Fruit fly (Drosophila melanogaster): ENCODE measurements around the gene tty.

tty gene

DNA sequence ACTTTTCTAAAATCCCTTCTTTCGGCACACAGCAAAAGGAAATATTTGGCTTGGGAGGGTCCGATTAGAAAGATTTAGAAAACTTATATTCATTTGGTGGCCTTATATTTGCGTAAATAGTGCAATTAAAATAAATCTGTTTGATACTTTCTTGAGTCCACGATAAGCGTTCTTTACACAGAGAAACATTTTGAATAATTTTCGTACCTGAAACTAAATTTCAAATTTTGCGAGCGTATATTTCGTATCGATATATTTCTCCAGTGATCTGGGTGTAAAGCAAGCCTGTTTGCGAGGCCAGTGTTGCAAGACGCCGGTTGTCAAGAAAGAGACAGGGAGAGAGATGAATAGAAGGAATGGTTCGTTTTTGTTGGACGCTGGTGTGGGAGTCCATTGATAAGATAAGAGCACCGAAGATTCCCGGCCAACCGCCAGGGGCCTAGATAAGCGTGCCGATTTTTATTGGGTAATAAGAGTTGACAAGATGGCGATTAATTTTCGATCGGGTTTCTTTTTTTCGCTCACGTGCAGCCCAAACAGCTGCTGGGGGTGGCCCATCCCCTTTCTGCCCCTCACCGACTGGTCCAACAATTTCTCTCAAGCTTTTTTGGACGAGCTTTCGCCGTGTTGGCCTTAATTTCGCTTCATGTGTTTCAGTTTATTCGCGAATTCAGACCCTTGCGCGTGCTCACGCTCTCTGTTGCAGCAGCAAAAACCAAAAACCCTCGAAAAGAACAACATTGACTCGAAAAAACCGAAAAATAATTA is 34.4 kb upstream of the tty start, which contains the start of gene slgA:
Gene slgA, plus strand, starts transcription at position 344 of the 768 bp plus-strand sequence.
- peak; percentile 18 for TF ChIP-seq gro (GFP tag; optimal IDR thresholded peaks at IDR 0.05)
- no peak for TF ChIP-seq disco-r (GFP tag; optimal IDR thresholded peaks at IDR 0.05)
- no peak for TF ChIP-seq Hr78 (GFP tag; optimal IDR thresholded peaks at IDR 0.05)
- TF ChIP-seq Dll (GFP tag; IDR thresholded peaks at IDR 0.05; ENCODE audit: partially characterized antibody), result peak; percentile 77
- no peak for TF ChIP-seq PHDP (tag; optimal IDR thresholded peaks at IDR 0.05)
- no peak for TF ChIP-seq psq (GFP tag; optimal IDR thresholded peaks at IDR 0.05)
- TF ChIP-seq ab (GFP tag; optimal IDR thresholded peaks at IDR 0.05), result no peak
- TF ChIP-seq D19A (tag; optimal IDR thresholded peaks at IDR 0.05), result no peak
- TF ChIP-seq CG7786 (GFP tag; optimal IDR thresholded peaks at IDR 0.05), result peak; percentile 67
- TF ChIP-seq CG8478 (optimal IDR thresholded peaks at IDR 0.05), result no peak
- peak; percentile 44 for TF ChIP-seq pho (GFP tag; optimal IDR thresholded peaks at IDR 0.05)
- no peak for TF ChIP-seq E2f1 (GFP tag; IDR thresholded peaks at IDR 0.05)
- 0 out of 2 replicates have a peak, but pooled peaks have one; percentile 15 for TF ChIP-seq rib (GFP tag; IDR thresholded peaks at IDR 0.05)
- TF ChIP-seq H2.0 (GFP tag; IDR thresholded peaks at IDR 0.05), result no peak
- TF ChIP-seq CG10959 (GFP tag; IDR thresholded peaks at IDR 0.05), result no peak
- peak; percentile 47 for TF ChIP-seq lilli (GFP tag; optimal IDR thresholded peaks at IDR 0.05)
- TF ChIP-seq CTCF (GFP tag; optimal IDR thresholded peaks at IDR 0.05), result no peak
- peak; percentile 1 for TF ChIP-seq CG17802 (tag; optimal IDR thresholded peaks at IDR 0.05)
- TF ChIP-seq chn (GFP tag; optimal IDR thresholded peaks at IDR 0.05), result peak; percentile 18
- no peak for TF ChIP-seq CG14667 (GFP tag; IDR thresholded peaks at IDR 0.05)
- TF ChIP-seq D (optimal IDR thresholded peaks at IDR 0.05), result no peak
- TF ChIP-seq D (GFP tag; optimal IDR thresholded peaks at IDR 0.05), result no peak
- TF ChIP-seq CG9727 (GFP tag; optimal IDR thresholded peaks at IDR 0.05), result peak; percentile 40
- no peak for TF ChIP-seq CG6254 (GFP tag; optimal IDR thresholded peaks at IDR 0.05)
- no peak for TF ChIP-seq CG3726 (GFP tag; IDR thresholded peaks at IDR 0.05)
- peak; percentile 62; the same call in 1 of the 4 replicates for TF ChIP-seq chinmo (GFP tag; IDR thresholded peaks at IDR 0.05; ENCODE audit: partially characterized antibody)
- no peak for TF ChIP-seq CG7839 (tag; optimal IDR thresholded peaks at IDR 0.05)
- TF ChIP-seq CG8944 (GFP tag; optimal IDR thresholded peaks at IDR 0.05), result peak; percentile 34
- TF ChIP-seq Usf (GFP tag; optimal IDR thresholded peaks at IDR 0.05), result no peak
- TF ChIP-seq h (optimal IDR thresholded peaks at IDR 0.05), result no peak
- TF ChIP-seq CG1603 (tag; optimal IDR thresholded peaks at IDR 0.05), result peak; percentile 60
- no peak for TF ChIP-seq CG15601 (tag; optimal IDR thresholded peaks at IDR 0.05)
- peak; percentile 19 for TF ChIP-seq pum (GFP tag; optimal IDR thresholded peaks at IDR 0.05)
- TF ChIP-seq CG2120 (GFP tag; optimal IDR thresholded peaks at IDR 0.05), result peak; percentile 65
- no peak for TF ChIP-seq CG10462 (GFP tag; optimal IDR thresholded peaks at IDR 0.05)
- TF ChIP-seq Drgx (GFP tag; IDR thresholded peaks at IDR 0.05), result no peak
- TF ChIP-seq onecut (GFP tag; IDR thresholded peaks at IDR 0.05), result peak; percentile 20; the same call in 1 of the 2 replicates
- TF ChIP-seq CG17359 (tag; optimal IDR thresholded peaks at IDR 0.05), result no peak
- no peak; the same call in 1 of the 2 replicates for TF ChIP-seq nerfin-2 (GFP tag; IDR thresholded peaks at IDR 0.05; ENCODE audit: partially characterized antibody)
- TF ChIP-seq btn (GFP tag; optimal IDR thresholded peaks at IDR 0.05), result no peak
- no peak for TF ChIP-seq H15 (GFP tag; IDR thresholded peaks at IDR 0.05)
- TF ChIP-seq z (GFP tag; IDR thresholded peaks at IDR 0.05), result no peak
- peak; percentile 63; the same call in 1 of the 3 replicates for TF ChIP-seq hb (GFP tag; IDR thresholded peaks at IDR 0.05; ENCODE audit: partially characterized antibody)
- TF ChIP-seq Dref (GFP tag; IDR thresholded peaks at IDR 0.05), result peak; percentile 82
- TF ChIP-seq CG10321 (GFP tag; IDR thresholded peaks at IDR 0.05), result peak; percentile 68
- peak; percentile 96 for TF ChIP-seq Nf-YB (GFP tag; optimal IDR thresholded peaks at IDR 0.05)
- no peak for TF ChIP-seq repo (GFP tag; optimal IDR thresholded peaks at IDR 0.05)
- no peak for TF ChIP-seq fd3F (GFP tag; optimal IDR thresholded peaks at IDR 0.05)
- no peak for TF ChIP-seq p53 (GFP tag; optimal IDR thresholded peaks at IDR 0.05)
- TF ChIP-seq lab (GFP tag; optimal IDR thresholded peaks at IDR 0.05), result peak; percentile 49
- no peak for TF ChIP-seq crc (GFP tag; optimal IDR thresholded peaks at IDR 0.05)
